Worm (Caenorhabditis elegans): ENCODE data around the gene klp-13.

Gene klp-13

ce11 chrX:6022469-6022868 is 37.7 kb downstream of the klp-13 start, which contains the start of gene lelo-3:
lelo-3 (minus strand) TSS chrX:6022569.
- no peak for TF ChIP-seq unc-62 (GFP tag; optimal IDR thresholded peaks at IDR 0.05)

- TF ChIP-seq unc-62 (GFP tag; optimal IDR thresholded peaks at IDR 0.05), result no peak
Measured at ce11 chrX:6024977-6025376, 40.2 kb downstream of the klp-13 start.

DNA sequence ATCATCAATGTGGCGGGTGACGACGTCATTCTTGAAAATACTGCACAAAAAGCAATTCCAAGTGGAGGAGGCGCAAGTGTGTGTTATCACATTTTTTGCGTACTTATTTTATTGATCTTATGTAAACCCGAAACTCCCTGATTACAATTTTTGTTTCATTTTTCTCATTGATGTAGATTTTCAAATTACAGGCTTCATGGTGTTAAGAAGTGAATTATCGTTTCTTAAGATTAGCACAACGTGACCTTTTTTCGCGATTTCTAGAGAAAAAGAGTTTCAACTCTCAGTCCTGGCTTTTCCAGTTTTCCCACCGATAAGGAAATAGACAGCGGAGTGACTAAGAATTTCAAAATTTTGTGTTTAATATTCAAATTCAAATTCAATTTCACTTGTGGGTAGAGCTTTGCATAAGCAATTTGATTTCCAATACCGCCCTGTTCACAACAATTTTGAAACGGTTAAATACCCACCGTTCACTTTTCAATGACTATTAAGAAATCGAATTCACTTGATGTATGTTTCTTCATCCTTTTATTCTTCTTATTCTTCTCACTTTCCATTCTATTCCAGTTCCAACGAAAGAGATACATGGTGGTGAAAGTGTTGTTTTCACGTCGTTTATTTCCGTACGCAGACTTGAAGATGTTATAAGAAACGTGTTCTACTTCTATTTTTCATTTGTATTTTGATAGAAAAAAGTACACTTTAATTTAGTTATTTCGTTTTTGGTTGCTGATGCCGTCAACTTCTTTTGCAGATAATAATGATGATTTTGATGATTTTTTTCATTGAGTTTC is 42.1 kb downstream of the klp-13 start:
- TF ChIP-seq unc-62 (GFP tag; optimal IDR thresholded peaks at IDR 0.05), result no peak

DNA sequence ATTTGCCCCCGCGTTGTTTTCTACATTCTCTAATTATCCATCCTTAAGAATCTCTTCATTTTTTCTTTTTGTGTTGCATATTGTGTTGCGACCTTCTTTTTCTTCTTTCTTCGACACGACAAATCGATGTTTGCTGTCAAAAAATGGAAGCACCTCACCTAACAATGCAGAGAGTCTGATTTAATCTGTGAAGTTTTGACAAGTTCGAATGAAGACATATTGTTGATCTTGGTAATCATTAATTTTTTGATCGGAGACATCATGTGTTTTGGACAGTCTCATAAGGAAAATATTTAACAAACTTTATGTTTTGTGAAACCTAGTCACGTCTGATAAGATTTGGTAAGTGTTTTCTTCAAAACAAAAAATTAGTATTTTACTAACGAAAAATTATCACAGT is 44.3 kb downstream of the klp-13 start:
- TF ChIP-seq unc-62 (GFP tag; optimal IDR thresholded peaks at IDR 0.05), result no peak

ce11 chrX:6031169-6031568 is 46.4 kb downstream of the klp-13 start, which contains the start of gene ipp-5:
ipp-5 (plus strand) TSS chrX:6031469.
- no peak for TF ChIP-seq unc-62 (GFP tag; optimal IDR thresholded peaks at IDR 0.05)

DNA sequence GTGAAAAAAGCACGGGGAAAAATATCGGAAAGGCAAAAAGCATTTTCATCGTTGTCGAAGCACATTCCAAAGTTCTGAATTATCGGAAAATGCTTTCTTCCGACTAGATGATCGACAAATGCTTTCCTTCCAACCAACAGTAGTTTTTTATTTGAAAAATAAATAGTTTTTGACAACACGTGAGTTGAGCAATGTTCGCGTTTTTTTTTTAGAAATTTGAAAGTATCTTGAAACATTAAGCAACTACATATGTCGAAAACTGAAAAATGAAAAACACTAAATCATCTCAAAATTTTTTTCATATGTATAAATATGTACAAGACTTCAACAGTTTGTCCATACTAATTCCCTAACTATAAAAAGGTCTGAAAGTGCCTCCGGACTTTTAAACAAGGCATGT is 54.8 kb downstream of the klp-13 start, which contains the start of gene hsp-25:
hsp-25 (minus strand) TSS at position 101 of the 400 bp plus-strand sequence.
- TF ChIP-seq unc-62 (GFP tag; optimal IDR thresholded peaks at IDR 0.05), result no peak

ce11 chrX:6040435-6041093 is 55.8 kb downstream of the klp-13 start:
- TF ChIP-seq unc-62 (GFP tag; optimal IDR thresholded peaks at IDR 0.05), result no peak

- TF ChIP-seq unc-62 (GFP tag; optimal IDR thresholded peaks at IDR 0.05), result no peak
Measured at ce11 chrX:6041094-6041441, 56.3 kb downstream of the klp-13 start.

All from whole organism, dauer.